Fruit fly (Drosophila melanogaster) whole organism, embryonic: ENCODE results near the gene CG4424.
A peak's percentile ranks its signal among the peaks of the same experiment; 100 is the strongest.

ENCODE experiments used
- Antp ChIP-seq: fragments of 200-800 bp; sonication (Bioruptor generic); optimal IDR thresholded peaks from 3 replicates; lab custom pipeline; 2016; ENCODE audit warnings: missing biosample characterization, missing genetic modification characterization
- Bteb2 ChIP-seq: fragments of 200-800 bp; sonication (Bioruptor generic); optimal IDR thresholded peaks from 2 replicates; lab custom pipeline; 2016; ENCODE audit warnings: missing biosample characterization, missing genetic modification characterization
- CG1024 ChIP-seq: fragments of 200-800 bp; sonication (Bioruptor generic); IDR thresholded peaks from 2 replicates; pipeline ENCODE4 v1.3.6; 2022; ENCODE audit warnings: missing biosample characterization, missing genetic modification characterization
- CG11696 ChIP-seq: fragments of 200-800 bp; sonication (Bioruptor generic); IDR thresholded peaks from 2 replicates; pipeline ENCODE4 v1.3.6; 2022; ENCODE audit warnings: missing biosample characterization, missing genetic modification characterization
- CG12659 ChIP-seq: fragments of 200-800 bp; sonication (Bioruptor generic); optimal IDR thresholded peaks from 3 replicates; lab custom pipeline; 2017; ENCODE audit warnings: mild to moderate bottlenecking, missing biosample characterization, missing genetic modification reagents, missing genetic modification characterization
- CG12769 ChIP-seq: fragments of 200-800 bp; sonication (Bioruptor generic); optimal IDR thresholded peaks from 2 replicates; lab custom pipeline; 2019; ENCODE audit warnings: missing biosample characterization, mild to moderate bottlenecking, missing genetic modification characterization, moderate library complexity
- CG13894 ChIP-seq: fragments of 200-800 bp; sonication (Bioruptor generic); optimal IDR thresholded peaks from 3 replicates; lab custom pipeline; 2018; ENCODE audit warnings: missing biosample characterization, mild to moderate bottlenecking, missing genetic modification characterization, moderate library complexity
- CG15514 ChIP-seq: fragments of 200-800 bp; sonication (Bioruptor generic); optimal IDR thresholded peaks from 3 replicates; lab custom pipeline; 2017; ENCODE audit warnings: missing biosample characterization, missing genetic modification characterization, mild to moderate bottlenecking, moderate library complexity, missing genetic modification reagents
- CG16813 ChIP-seq: fragments of 200-800 bp; sonication (Bioruptor generic); IDR thresholded peaks from 3 replicates; pipeline ENCODE4 v1.3.6; 2022; ENCODE audit warnings: missing biosample characterization, missing genetic modification characterization; ENCODE audit not compliant: partially characterized antibody
- CG16863 ChIP-seq: fragments of 200-800 bp; sonication (Bioruptor generic); optimal IDR thresholded peaks from 3 replicates; lab custom pipeline; 2016; ENCODE audit warnings: missing biosample characterization, missing genetic modification characterization
- CG1832 ChIP-seq: fragments of 200-800 bp; sonication (Bioruptor generic); optimal IDR thresholded peaks from 2 replicates; lab custom pipeline; 2017; ENCODE audit warnings: missing biosample characterization, mild to moderate bottlenecking, missing genetic modification characterization, inconsistent platforms
- CG2120 ChIP-seq: fragments of 200-800 bp; sonication (Bioruptor generic); optimal IDR thresholded peaks from 3 replicates; lab custom pipeline; 2016; ENCODE audit warnings: missing biosample characterization, missing genetic modification characterization
- CG2889 ChIP-seq: fragments of 200-800 bp; sonication (Bioruptor generic); IDR thresholded peaks from 3 replicates; pipeline ENCODE4 v1.3.6; 2022; ENCODE audit warnings: missing biosample characterization, missing genetic modification characterization
- CG32767 ChIP-seq: fragments of 200-800 bp; sonication (Bioruptor generic); IDR thresholded peaks from 2 replicates; pipeline ENCODE4 v1.3.6; 2022; ENCODE audit warnings: missing biosample characterization, missing genetic modification characterization
- CG6854 ChIP-seq: fragments of 200-800 bp; sonication (Bioruptor generic); optimal IDR thresholded peaks from 3 replicates; lab custom pipeline; 2017; ENCODE audit warnings: missing biosample characterization, mild to moderate bottlenecking, missing genetic modification characterization
- CG9215 ChIP-seq: fragments of 200-800 bp; sonication (Bioruptor generic); IDR thresholded peaks from 2 replicates; pipeline ENCODE4 v1.3.6; 2022; ENCODE audit warnings: missing biosample characterization, missing genetic modification characterization
- CG9437 ChIP-seq: fragments of 200-800 bp; sonication (Bioruptor generic); optimal IDR thresholded peaks from 2 replicates; lab custom pipeline; 2018; ENCODE audit warnings: missing biosample characterization, mild to moderate bottlenecking, missing genetic modification characterization
- CTCF ChIP-seq: fragments of 200-800 bp; sonication (Bioruptor generic); optimal IDR thresholded peaks from 2 replicates; lab custom pipeline; 2017; ENCODE audit warnings: missing biosample characterization, mild to moderate bottlenecking, missing genetic modification characterization, moderate library complexity
- Ets65A ChIP-seq: fragments of 200-800 bp; sonication (Bioruptor generic); peaks from one replicate; lab custom pipeline; 2016; ENCODE audit warnings: missing biosample characterization, missing genetic modification characterization
- HHEX ChIP-seq: fragments of 200-800 bp; sonication (Bioruptor generic); optimal IDR thresholded peaks from 3 replicates; lab custom pipeline; 2017; ENCODE audit warnings: missing biosample characterization, mild to moderate bottlenecking, missing genetic modification characterization, missing genetic modification reagents
- HmgZ ChIP-seq: fragments of 200-800 bp; sonication (Bioruptor generic); optimal IDR thresholded peaks from 2 replicates; lab custom pipeline; 2018; ENCODE audit warnings: missing biosample characterization, mild to moderate bottlenecking, missing genetic modification characterization
- Hmr ChIP-seq: fragments of 200-800 bp; sonication (Bioruptor generic); optimal IDR thresholded peaks from 3 replicates; lab custom pipeline; 2017; ENCODE audit warnings: mild to moderate bottlenecking, missing biosample characterization, missing genetic modification reagents, missing genetic modification characterization
- Hr39 ChIP-seq: fragments of >200 bp; optimal IDR thresholded peaks from 2 replicates; lab custom pipeline; 2017
- Hr51 ChIP-seq, 2 experiments: fragments of 200-800 bp; sonication (Bioruptor generic); optimal IDR thresholded peaks; 2 replicates in 1 of 2; 3 replicates in 1 of 2; lab custom pipeline; 2016 to 2018; ENCODE audit warnings: missing biosample characterization in 2 of 2, missing genetic modification characterization in 2 of 2, mild to moderate bottlenecking in 1 of 2, moderate library complexity in 1 of 2
- Max ChIP-seq: fragments of 200-800 bp; sonication (Bioruptor generic); optimal IDR thresholded peaks from 2 replicates; lab custom pipeline; 2016; ENCODE audit warnings: missing biosample characterization, mild to moderate bottlenecking, missing genetic modification characterization
- Myb ChIP-seq: fragments of 200-800 bp; sonication (Bioruptor generic); optimal IDR thresholded peaks from 2 replicates; lab custom pipeline; 2016; ENCODE audit warnings: missing biosample characterization, missing genetic modification characterization
- NC2β ChIP-seq: fragments of 200-800 bp; sonication (Bioruptor generic); optimal IDR thresholded peaks from 2 replicates; lab custom pipeline; 2016; ENCODE audit warnings: missing biosample characterization, missing genetic modification characterization
- Nf-YA ChIP-seq: fragments of 200-800 bp; sonication (Bioruptor generic); IDR thresholded peaks from 2 replicates; pipeline ENCODE4 v1.3.6; 2022; ENCODE audit warnings: missing biosample characterization, missing genetic modification characterization
- Nf-YC ChIP-seq: fragments of 200-800 bp; optimal IDR thresholded peaks from 3 replicates; lab custom pipeline; 2019; ENCODE audit warnings: missing biosample characterization, mild to moderate bottlenecking, missing genetic modification characterization, moderate library complexity
- Oli ChIP-seq: fragments of 200-800 bp; sonication (Bioruptor generic); optimal IDR thresholded peaks from 2 replicates; lab custom pipeline; 2018; ENCODE audit warnings: missing biosample characterization, mild to moderate bottlenecking, missing genetic modification characterization, moderate library complexity
- Optix ChIP-seq: fragments of 200-800 bp; sonication (Bioruptor generic); IDR thresholded peaks from 3 replicates; pipeline ENCODE4 v1.3.6; 2022; ENCODE audit warnings: missing biosample characterization, missing genetic modification characterization
- Ptx1 ChIP-seq: fragments of 200-800 bp; sonication (Bioruptor generic); IDR thresholded peaks from 2 replicates; pipeline ENCODE4 v1.3.6; 2022; ENCODE audit warnings: missing biosample characterization, missing genetic modification characterization
- Ravus ChIP-seq: fragments of 200-800 bp; sonication (Bioruptor generic); IDR thresholded peaks from 2 replicates; pipeline ENCODE4 v1.3.6; 2022; ENCODE audit warnings: missing biosample characterization, missing genetic modification characterization
- Sry-δ ChIP-seq: fragments of 200-800 bp; sonication (Bioruptor generic); optimal IDR thresholded peaks from 2 replicates; lab custom pipeline; 2016; ENCODE audit warnings: missing biosample characterization, missing genetic modification characterization
- Vsx1 ChIP-seq: fragments of 200-800 bp; sonication (Bioruptor generic); optimal IDR thresholded peaks from 2 replicates; lab custom pipeline; 2017; ENCODE audit warnings: missing biosample characterization, mild to moderate bottlenecking, missing genetic modification characterization, missing genetic modification reagents
- bcd ChIP-seq: fragments of 200-800 bp; sonication (Bioruptor generic); optimal IDR thresholded peaks from 2 replicates; lab custom pipeline; 2017; ENCODE audit warnings: missing biosample characterization, mild to moderate bottlenecking, missing genetic modification characterization
- bowl ChIP-seq: fragments of 200-800 bp; sonication (Bioruptor generic); IDR thresholded peaks from 2 replicates; pipeline ENCODE4 v1.3.6; 2022; ENCODE audit warnings: missing biosample characterization, missing genetic modification characterization
- btn ChIP-seq: fragments of 200-800 bp; sonication (Bioruptor generic); optimal IDR thresholded peaks from 2 replicates; lab custom pipeline; 2016; ENCODE audit warnings: missing biosample characterization, missing genetic modification characterization
- chm ChIP-seq: fragments of 200-800 bp; sonication (Bioruptor generic); IDR thresholded peaks from 2 replicates; pipeline ENCODE4 v1.3.6; 2022; ENCODE audit warnings: missing biosample characterization, missing genetic modification characterization
- da ChIP-seq: fragments of 200-800 bp; sonication (Bioruptor generic); optimal IDR thresholded peaks from 2 replicates; lab custom pipeline; 2016; ENCODE audit warnings: missing biosample characterization, missing genetic modification characterization
- fd3F ChIP-seq: fragments of 200-800 bp; sonication (Bioruptor generic); optimal IDR thresholded peaks from 2 replicates; lab custom pipeline; 2018; ENCODE audit warnings: missing biosample characterization, mild to moderate bottlenecking, missing genetic modification characterization, moderate library complexity
- hbn ChIP-seq: fragments of 200-800 bp; sonication (Bioruptor generic); IDR thresholded peaks from 2 replicates; pipeline ENCODE4 v1.3.6; 2022; ENCODE audit warnings: missing biosample characterization, missing genetic modification characterization; ENCODE audit not compliant: partially characterized antibody
- jumu ChIP-seq: fragments of 200-800 bp; sonication (Bioruptor generic); optimal IDR thresholded peaks from 3 replicates; lab custom pipeline; 2016; ENCODE audit warnings: missing biosample characterization, missing genetic modification characterization
- pb ChIP-seq: fragments of 200-800 bp; sonication (Bioruptor generic); optimal IDR thresholded peaks from 3 replicates; lab custom pipeline; 2016; ENCODE audit warnings: missing biosample characterization, missing genetic modification characterization
- pros ChIP-seq: fragments of 200-800 bp; sonication (Bioruptor generic); optimal IDR thresholded peaks from 3 replicates; lab custom pipeline; 2019; ENCODE audit warnings: missing biosample characterization, mild to moderate bottlenecking, missing genetic modification characterization, moderate library complexity
- row ChIP-seq: fragments of 200-800 bp; sonication (Bioruptor generic); IDR thresholded peaks from 3 replicates; pipeline ENCODE4 v1.3.6; 2022; ENCODE audit warnings: missing biosample characterization, missing genetic modification characterization
- schlank ChIP-seq: fragments of 200-800 bp; sonication (Bioruptor generic); optimal IDR thresholded peaks from 2 replicates; lab custom pipeline; 2018; ENCODE audit warnings: missing biosample characterization, mild to moderate bottlenecking, missing genetic modification characterization
- sens-2 ChIP-seq: fragments of 200-800 bp; sonication (Bioruptor generic); IDR thresholded peaks from 2 replicates; pipeline ENCODE4 v1.3.6; 2022; ENCODE audit warnings: missing biosample characterization, missing genetic modification characterization
- sisA ChIP-seq: fragments of 200-800 bp; sonication (Bioruptor generic); IDR thresholded peaks from 2 replicates; pipeline ENCODE4 v1.3.6; 2022; ENCODE audit warnings: missing biosample characterization, missing genetic modification characterization

CG4424 gene

DNA sequence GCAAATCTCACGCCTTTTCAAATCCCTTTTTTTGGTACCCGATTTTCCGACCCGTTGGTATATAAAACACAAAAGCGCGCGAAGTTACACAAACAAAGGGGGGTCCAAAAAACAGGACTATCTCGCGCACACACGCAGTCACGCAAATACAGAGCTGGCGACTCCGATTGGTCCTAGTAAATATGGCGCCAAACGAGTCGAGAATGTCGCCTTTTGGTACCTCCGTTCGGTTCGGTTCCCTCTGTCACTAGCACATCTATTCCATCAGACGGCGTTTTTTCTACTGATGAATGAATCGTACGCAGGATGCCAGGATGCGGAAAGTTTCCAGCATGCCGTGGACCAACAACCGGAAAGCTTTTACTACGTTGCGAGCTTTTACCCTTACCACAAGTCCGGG, 28.0 kb upstream of the CG4424 start, which contains the start of gene CG17193 (continued):
- TF ChIP-seq Nf-YC (tag; lab: Kevin White, UChicago), result peak; percentile 80
- TF ChIP-seq hbn (GFP tag; lab: Robert Waterston, UW), result no peak
- TF ChIP-seq HHEX (GFP tag; lab: Kevin White, UChicago), result no peak
- TF ChIP-seq Ets65A (GFP tag; lab: Kevin White, UChicago), result peak; percentile 7
- TF ChIP-seq chm (GFP tag; lab: Robert Waterston, UW), result no peak
- no peak for TF ChIP-seq Vsx1 (GFP tag; lab: Kevin White, UChicago)
- TF ChIP-seq Antp (GFP tag; lab: Kevin White, UChicago), result no peak
- TF ChIP-seq CG6854 (GFP tag; lab: Kevin White, UChicago), result no peak
- TF ChIP-seq Bteb2, result no peak
- TF ChIP-seq CG2120 (GFP tag; lab: Kevin White, UChicago), result no peak
- TF ChIP-seq bowl (GFP tag; lab: Robert Waterston, UW), result no peak
- TF ChIP-seq row (GFP tag; lab: Robert Waterston, UW), result 0 out of 3 replicates have a peak, but pooled peaks have one; percentile 22
- peak; percentile 75 for TF ChIP-seq CG13894 (tag; lab: Kevin White, UChicago)
- no peak for TF ChIP-seq CG12659 (GFP tag; lab: Kevin White, UChicago)
- no peak for TF ChIP-seq CG1832 (GFP tag; lab: Kevin White, UChicago)
- TF ChIP-seq bcd (GFP tag; lab: Kevin White, UChicago), result no peak
- no peak for TF ChIP-seq CG16863 (GFP tag; lab: Kevin White, UChicago)
- TF ChIP-seq, all 482 proteins: peak for 8

DNA sequence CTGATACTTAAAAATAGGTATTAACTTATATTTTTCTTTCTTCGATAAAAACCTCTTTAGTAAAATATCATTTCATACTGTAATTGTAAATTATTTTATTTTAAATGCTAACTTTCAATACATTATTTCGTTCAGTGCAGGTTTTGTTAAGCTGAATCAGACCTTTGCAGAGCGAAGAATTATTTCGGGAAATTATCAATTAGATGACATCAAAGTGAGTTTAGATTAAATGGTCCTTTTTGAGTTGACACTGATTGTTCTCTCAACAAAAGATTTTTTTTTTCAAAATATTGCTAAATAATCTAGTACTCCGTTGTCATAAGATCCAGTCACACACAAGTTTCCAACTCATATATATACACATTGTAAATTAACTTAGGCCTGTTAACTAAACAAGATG, 14.6 kb upstream of the CG4424 start, which contains the start of the genes CG33934 and Indy-2:
Gene CG33934, plus strand, starts transcription at position 301 of the 400 bp plus-strand sequence.
Gene Indy-2, plus strand, starts transcription at position 301 of the 400 bp plus-strand sequence.
- no peak for TF ChIP-seq CG2889 (GFP tag; lab: Robert Waterston, UW)
- TF ChIP-seq CG1024 (GFP tag; lab: Robert Waterston, UW), result no peak
- TF ChIP-seq fd3F (GFP tag; lab: Kevin White, UChicago), result no peak
- no peak for TF ChIP-seq Nf-YA (GFP tag; lab: Robert Waterston, UW)
- no peak for TF ChIP-seq jumu (GFP tag; lab: Kevin White, UChicago)
- no peak for TF ChIP-seq Hmr (GFP tag; lab: Kevin White, UChicago)
- TF ChIP-seq Optix (GFP tag; lab: Robert Waterston, UW), result no peak
- TF ChIP-seq CG9437 (GFP tag; lab: Kevin White, UChicago), result no peak

DNA sequence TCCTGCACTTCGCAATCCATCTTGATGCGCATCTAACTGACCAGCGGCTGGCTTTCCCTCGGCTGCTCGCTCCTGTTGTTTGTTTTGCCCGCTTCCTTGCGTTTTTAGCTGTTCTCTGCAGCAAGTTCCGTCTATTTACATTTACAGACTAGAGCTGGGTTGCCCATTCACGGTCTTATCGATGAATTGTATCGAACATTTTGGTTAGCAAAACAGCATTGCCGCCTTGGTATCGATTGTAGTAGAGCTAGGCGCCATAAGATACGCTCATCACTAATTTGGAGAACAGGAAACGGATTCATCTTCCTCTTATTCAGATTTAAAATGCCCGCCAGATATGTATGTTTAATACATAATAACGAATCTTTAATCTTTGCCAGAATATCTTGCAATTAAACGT, 8.0 kb upstream of the CG4424 start, which contains the start of gene Regnase-1:
Gene Regnase-1, minus strand, starts transcription at position 170 of the 400 bp plus-strand sequence.
- peak; percentile 82 for TF ChIP-seq CG11696 (GFP tag; lab: Robert Waterston, UW)
- TF ChIP-seq NC2β (GFP tag; lab: Kevin White, UChicago), result peak; percentile 95
- TF ChIP-seq Myb (GFP tag; lab: Kevin White, UChicago), result peak; percentile 77
- peak; percentile 76 for TF ChIP-seq Oli (tag; lab: Kevin White, UChicago)
- TF ChIP-seq schlank (tag; lab: Kevin White, UChicago), result peak; percentile 91
- TF ChIP-seq Ptx1 (GFP tag; lab: Robert Waterston, UW), result peak; percentile 80
- peak; percentile 80 for TF ChIP-seq CG1024 (GFP tag; lab: Robert Waterston, UW)
- TF ChIP-seq Max, result peak; percentile 81
- peak; percentile 100 for TF ChIP-seq Sry-δ (GFP tag; lab: Kevin White, UChicago)
- peak; percentile 83 for TF ChIP-seq btn (GFP tag; lab: Kevin White, UChicago)
- TF ChIP-seq CTCF (GFP tag; lab: Kevin White, UChicago), result peak; percentile 73
- peak; percentile 96 for TF ChIP-seq CG16813 (GFP tag; lab: Robert Waterston, UW)
- TF ChIP-seq HmgZ, result peak; percentile 95
- TF ChIP-seq Hr39, result no peak
- peak; percentile 87 for TF ChIP-seq Hr51 (GFP tag; optimal IDR thresholded peaks at IDR 0.05; lab: Kevin White, UChicago)
- TF ChIP-seq CG9215 (GFP tag; lab: Robert Waterston, UW), result peak; percentile 41; the same call in 1 of the 2 replicates
- TF ChIP-seq pros (GFP tag; lab: Kevin White, UChicago), result no peak
- peak; percentile 94 for TF ChIP-seq sens-2 (GFP tag; lab: Robert Waterston, UW)
- TF ChIP-seq CG15514 (GFP tag; lab: Kevin White, UChicago), result peak; percentile 95
- peak; percentile 35; the same call in 1 of the 2 replicates for TF ChIP-seq Ravus
- TF ChIP-seq pb, result peak; percentile 89
- TF ChIP-seq da, result peak; percentile 87
- TF ChIP-seq sisA (GFP tag; lab: Robert Waterston, UW), result no peak
- peak; percentile 82 for TF ChIP-seq CG32767
- TF ChIP-seq CG12769 (tag; lab: Kevin White, UChicago), result no peak
